Worm (Caenorhabditis elegans): ENCODE measurements around the gene F49E12.12.
A peak's percentile ranks its signal among the peaks of the same experiment; 100 is the strongest.

ce11 chrII:8412935-8413334 is 31.6 kb downstream of the F49E12.12 start:
- TF ChIP-seq nhr-76 (tag; optimal IDR thresholded peaks at IDR 0.05) (no peak), elt-2 (tag; optimal IDR thresholded peaks at IDR 0.05) (peak; percentile 33), ztf-4 (tag; optimal IDR thresholded peaks at IDR 0.05) (no peak), egl-27 (tag; optimal IDR thresholded peaks at IDR 0.05) (no peak), nhr-12 (tag; optimal IDR thresholded peaks at IDR 0.05) (no peak), ceh-82 (tag; optimal IDR thresholded peaks at IDR 0.05) (no peak), lin-15B (tag; optimal IDR thresholded peaks at IDR 0.05) (no peak), aly-2 (tag; optimal IDR thresholded peaks at IDR 0.05) (no peak), hmg-11 (tag; optimal IDR thresholded peaks at IDR 0.05) (no peak)
